Fruit fly (Drosophila melanogaster) whole organism, adult: ENCODE measurements around the gene CG6067.

Experiments used
- CG11617 ChIP-seq: fragments of 200-800 bp; sonication (Bioruptor generic); optimal IDR thresholded peaks from 2 replicates; lab custom pipeline; 2017; ENCODE audit warnings: mild to moderate bottlenecking, missing biosample characterization, missing genetic modification reagents, missing genetic modification characterization
- CG12768 ChIP-seq: fragments of 200-800 bp; sonication (Bioruptor generic); optimal IDR thresholded peaks from 2 replicates; lab custom pipeline; 2017; ENCODE audit warnings: missing biosample characterization, missing genetic modification characterization, mild to moderate bottlenecking, moderate library complexity, missing genetic modification reagents
- CG14711 ChIP-seq: fragments of 200-800 bp; sonication (Bioruptor generic); optimal IDR thresholded peaks from 2 replicates; lab custom pipeline; 2018; ENCODE audit warnings: missing biosample characterization, mild to moderate bottlenecking, missing genetic modification characterization, moderate library complexity
- CG1620 ChIP-seq: fragments of 200-800 bp; sonication (Bioruptor generic); optimal IDR thresholded peaks from 2 replicates; lab custom pipeline; 2016; ENCODE audit warnings: missing biosample characterization, missing genetic modification characterization
- CG33017 ChIP-seq: fragments of 200-800 bp; sonication (Bioruptor generic); optimal IDR thresholded peaks from 2 replicates; lab custom pipeline; 2018; ENCODE audit warnings: missing biosample characterization, mild to moderate bottlenecking, missing genetic modification characterization, moderate library complexity
- CG5204 ChIP-seq: fragments of 200-800 bp; sonication (Bioruptor generic); optimal IDR thresholded peaks from 2 replicates; lab custom pipeline; 2016; ENCODE audit warnings: missing biosample characterization, missing genetic modification characterization
- CG7045 ChIP-seq: fragments of 200-800 bp; sonication (Bioruptor generic); optimal IDR thresholded peaks from 2 replicates; lab custom pipeline; 2017; ENCODE audit warnings: missing biosample characterization, mild to moderate bottlenecking, missing genetic modification characterization
- CG7101 ChIP-seq: fragments of 200-800 bp; sonication (Bioruptor generic); optimal IDR thresholded peaks from 2 replicates; lab custom pipeline; 2018; ENCODE audit warnings: missing biosample characterization, mild to moderate bottlenecking, missing genetic modification characterization, moderate library complexity
- Clk ChIP-seq: fragments of 200-800 bp; sonication (Bioruptor generic); optimal IDR thresholded peaks from 2 replicates; lab custom pipeline; 2017; ENCODE audit warnings: missing biosample characterization, missing genetic modification characterization
- Crg-1 ChIP-seq: fragments of 200-800 bp; sonication (Bioruptor generic); optimal IDR thresholded peaks from 2 replicates; lab custom pipeline; 2016; ENCODE audit warnings: missing biosample characterization, missing genetic modification characterization
- Hr96 ChIP-seq: fragments of 200-800 bp; sonication (Bioruptor generic); optimal IDR thresholded peaks from 2 replicates; lab custom pipeline; 2016; ENCODE audit warnings: missing biosample characterization, missing genetic modification characterization
- Mnt ChIP-seq: fragments of 200-800 bp; sonication (Bioruptor generic); optimal IDR thresholded peaks from 2 replicates; lab custom pipeline; 2016; ENCODE audit warnings: missing biosample characterization, mild to moderate bottlenecking, missing genetic modification characterization
- bab1 ChIP-seq: fragments of 200-800 bp; sonication (Bioruptor generic); optimal IDR thresholded peaks from 3 replicates; lab custom pipeline; 2019; ENCODE audit warnings: missing biosample characterization, mild to moderate bottlenecking, missing genetic modification characterization, moderate library complexity
- cic ChIP-seq: fragments of 200-800 bp; sonication (Bioruptor generic); optimal IDR thresholded peaks from 2 replicates; lab custom pipeline; 2017; ENCODE audit warnings: missing biosample characterization, mild to moderate bottlenecking, missing genetic modification characterization, moderate library complexity
- cnc ChIP-seq, 2 experiments: fragments of >200 bp; optimal IDR thresholded peaks; 2 replicates each; lab custom pipeline; 2017
- kay ChIP-seq: fragments of 200-800 bp; sonication (Bioruptor generic); peaks from one replicate; lab custom pipeline; 2016; ENCODE audit warnings: missing biosample characterization, missing genetic modification characterization, borderline replicate concordance
- ovo ChIP-seq: fragments of 200-800 bp; sonication (Bioruptor generic); optimal IDR thresholded peaks from 2 replicates; lab custom pipeline; 2016; ENCODE audit warnings: missing biosample characterization, missing genetic modification characterization
- pad ChIP-seq: fragments of 200-800 bp; sonication (Bioruptor generic); optimal IDR thresholded peaks from 3 replicates; lab custom pipeline; 2017; ENCODE audit warnings: missing biosample characterization, missing genetic modification characterization, mild to moderate bottlenecking, moderate library complexity, missing genetic modification reagents
- tj ChIP-seq: fragments of 200-800 bp; sonication (Bioruptor generic); optimal IDR thresholded peaks from 3 replicates; lab custom pipeline; 2017; ENCODE audit warnings: missing biosample characterization, mild to moderate bottlenecking, missing genetic modification characterization, moderate library complexity
- toe ChIP-seq: fragments of 200-800 bp; sonication (Bioruptor generic); optimal IDR thresholded peaks from 2 replicates; lab custom pipeline; 2016; ENCODE audit warnings: missing biosample characterization, missing genetic modification characterization

Gene CG6067

dm6 chrX:5955207-5955679 is at the start of gene CG6067:
Gene CG6067, plus strand, starts transcription at chrX:5955629.
- TF ChIP-seq cnc (optimal IDR thresholded peaks at IDR 0.05; lab: Kevin White, UChicago) (no peak), bab1 (GFP tag; lab: Kevin White, UChicago) (no peak), CG33017 (tag; lab: Kevin White, UChicago) (no peak), CG7101 (tag; lab: Kevin White, UChicago) (no peak), tj (GFP tag; lab: Kevin White, UChicago) (no peak), CG14711 (no peak), CG11617 (GFP tag; lab: Kevin White, UChicago) (no peak), pad (no peak)

DNA sequence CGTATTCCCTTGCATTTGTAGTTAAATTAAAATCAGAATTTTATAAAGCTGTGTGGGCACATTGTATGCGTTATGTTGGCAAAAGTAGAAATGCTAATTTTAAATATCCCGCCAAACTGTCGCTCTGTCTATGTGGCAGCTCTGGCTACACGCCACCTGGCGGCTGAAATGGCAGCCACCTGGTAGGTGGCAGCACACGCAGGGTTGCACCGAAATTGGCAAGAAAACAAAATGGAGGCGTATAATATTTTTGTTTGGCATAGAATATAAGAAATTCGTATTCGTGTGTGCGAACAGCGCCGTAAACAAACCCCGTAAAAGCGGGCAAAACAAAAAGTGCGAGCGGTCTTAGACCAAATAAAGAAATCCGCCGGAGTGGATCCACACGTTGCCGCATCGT is 47.5 kb upstream of the CG6067 start, which contains the start of gene CG12236:
TSS of gene CG12236 (plus strand) at position 220 of the 400 bp plus-strand sequence.
- no peak for TF ChIP-seq kay (GFP tag; lab: Kevin White, UChicago)
- peak; percentile 64 for TF ChIP-seq Mnt (GFP tag; lab: Kevin White, UChicago)
- TF ChIP-seq CG11617 (GFP tag; lab: Kevin White, UChicago) = peak; percentile 63
- TF ChIP-seq tj (GFP tag; lab: Kevin White, UChicago) = peak; percentile 32
- peak; percentile 27 for TF ChIP-seq ovo
- TF ChIP-seq CG14711 = peak; percentile 63
- TF ChIP-seq Crg-1 (GFP tag; lab: Kevin White, UChicago) = peak; percentile 55
- peak; percentile 64 for TF ChIP-seq pad
- no peak for TF ChIP-seq Clk (GFP tag; lab: Kevin White, UChicago)
- peak; percentile 65 for TF ChIP-seq CG7101 (tag; lab: Kevin White, UChicago)
- TF ChIP-seq bab1 (GFP tag; lab: Kevin White, UChicago) = peak; percentile 85
- TF ChIP-seq CG1620 (GFP tag; lab: Kevin White, UChicago) = peak; percentile 82
- no peak for TF ChIP-seq Hr96 (GFP tag; lab: Kevin White, UChicago)
- no peak for TF ChIP-seq CG7045 (GFP tag; lab: Kevin White, UChicago)
- peak; percentile 16 for TF ChIP-seq cic
- TF ChIP-seq cnc (optimal IDR thresholded peaks at IDR 0.05; lab: Kevin White, UChicago) = no peak
- TF ChIP-seq toe (GFP tag; lab: Kevin White, UChicago) = no peak
- TF ChIP-seq CG12768 (GFP tag; lab: Kevin White, UChicago) = peak; percentile 50
- TF ChIP-seq CG33017 (tag; lab: Kevin White, UChicago) = no peak
- no peak for TF ChIP-seq CG5204 (GFP tag; lab: Kevin White, UChicago)

DNA sequence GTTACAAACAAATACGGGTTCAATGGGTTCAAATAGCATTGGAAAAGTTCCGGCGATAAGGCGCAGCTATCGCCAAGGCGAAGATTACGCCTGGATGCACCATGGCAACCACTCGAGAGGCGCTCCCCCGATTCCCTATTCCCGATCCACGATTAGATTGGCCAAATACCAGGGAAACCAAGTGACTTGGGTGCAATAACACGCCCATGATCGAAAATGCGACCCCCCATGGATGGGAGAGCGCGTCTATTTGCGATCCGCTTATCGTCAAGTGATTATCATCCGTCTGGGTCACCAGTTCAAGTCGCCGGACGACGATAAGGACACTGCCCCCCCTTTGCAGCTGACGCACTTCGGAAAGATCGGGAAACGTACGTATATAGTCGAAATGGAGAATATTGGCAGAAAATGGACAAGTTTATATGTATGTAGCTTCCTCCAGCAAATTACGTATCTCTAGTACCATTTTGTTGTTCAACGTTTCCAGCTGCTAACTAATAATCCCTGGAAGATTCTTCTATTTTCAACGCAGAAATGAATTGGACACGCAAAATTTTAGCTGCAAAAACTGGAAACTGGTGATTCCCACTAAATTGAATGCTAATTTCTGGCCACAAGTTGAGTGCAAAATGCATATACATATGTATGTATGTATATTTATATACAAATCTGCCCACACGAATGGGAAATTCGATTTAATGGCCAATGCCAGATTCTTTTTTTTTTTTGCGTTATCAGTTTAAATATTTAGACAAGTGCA is 40.3 kb upstream of the CG6067 start:
- TF ChIP-seq CG33017 (tag; lab: Kevin White, UChicago) = no peak
- TF ChIP-seq Crg-1 (GFP tag; lab: Kevin White, UChicago) = no peak
- no peak for TF ChIP-seq Hr96 (GFP tag; lab: Kevin White, UChicago)
- peak; percentile 61 for TF ChIP-seq cic
- no peak for TF ChIP-seq CG7101 (tag; lab: Kevin White, UChicago)
- no peak for TF ChIP-seq ovo
- no peak for TF ChIP-seq cnc (optimal IDR thresholded peaks at IDR 0.05; lab: Kevin White, UChicago)
- no peak for TF ChIP-seq CG11617 (GFP tag; lab: Kevin White, UChicago)
- no peak for TF ChIP-seq CG5204 (GFP tag; lab: Kevin White, UChicago)
- TF ChIP-seq Mnt (GFP tag; lab: Kevin White, UChicago) = no peak
- no peak for TF ChIP-seq CG7045 (GFP tag; lab: Kevin White, UChicago)
- TF ChIP-seq bab1 (GFP tag; lab: Kevin White, UChicago) = no peak
- no peak for TF ChIP-seq Clk (GFP tag; lab: Kevin White, UChicago)
- peak; percentile 7 for TF ChIP-seq tj (GFP tag; lab: Kevin White, UChicago)
- TF ChIP-seq toe (GFP tag; lab: Kevin White, UChicago) = no peak
- TF ChIP-seq CG1620 (GFP tag; lab: Kevin White, UChicago) = peak; percentile 2
- no peak for TF ChIP-seq kay (GFP tag; lab: Kevin White, UChicago)
- TF ChIP-seq CG12768 (GFP tag; lab: Kevin White, UChicago) = no peak
- TF ChIP-seq CG14711 = no peak
- TF ChIP-seq pad = no peak

DNA sequence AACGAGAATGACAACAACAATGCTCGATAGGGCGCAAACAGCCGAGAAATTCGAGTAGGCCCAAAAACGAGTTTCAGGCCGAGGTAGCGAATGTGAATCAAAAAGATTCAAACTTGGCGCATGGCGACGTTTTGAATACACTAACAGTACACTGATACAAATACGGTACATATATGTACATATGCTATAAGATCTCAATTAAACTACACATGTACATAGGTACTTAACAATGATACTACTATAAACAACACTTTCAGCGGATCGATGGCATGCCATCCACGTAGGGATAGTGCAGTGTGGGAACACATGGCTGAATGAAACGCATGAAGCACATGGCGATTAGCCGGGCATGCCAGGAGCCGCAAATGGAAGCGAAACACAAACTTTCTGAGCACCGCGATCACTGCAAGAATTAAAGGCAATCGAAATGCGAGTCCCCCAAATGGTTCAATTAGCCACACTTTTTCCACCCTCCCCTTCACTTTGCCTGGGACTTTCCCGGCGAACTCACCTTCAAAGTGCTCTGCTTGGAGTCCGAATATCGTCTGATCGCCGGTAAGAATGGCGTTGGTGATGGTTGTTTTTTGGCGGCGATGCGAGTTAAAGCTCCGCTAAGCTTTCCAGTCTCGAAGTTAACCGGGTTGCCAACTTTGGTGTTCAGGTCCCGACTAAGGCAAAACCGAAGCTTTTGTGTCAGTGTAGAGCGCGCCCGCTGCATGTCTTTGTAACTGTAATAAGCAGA is 39.5 kb upstream of the CG6067 start:
- no peak for TF ChIP-seq toe (GFP tag; lab: Kevin White, UChicago)
- peak; percentile 6 for TF ChIP-seq cic
- no peak for TF ChIP-seq ovo
- peak; percentile 88 for TF ChIP-seq Mnt (GFP tag; lab: Kevin White, UChicago)
- TF ChIP-seq CG33017 (tag; lab: Kevin White, UChicago) = no peak
- no peak for TF ChIP-seq CG7101 (tag; lab: Kevin White, UChicago)
- peak; percentile 40 for TF ChIP-seq CG14711
- peak; percentile 83 for TF ChIP-seq bab1 (GFP tag; lab: Kevin White, UChicago)
- TF ChIP-seq CG7045 (GFP tag; lab: Kevin White, UChicago) = no peak
- TF ChIP-seq kay (GFP tag; lab: Kevin White, UChicago) = no peak

- TF ChIP-seq Hr96 (GFP tag; lab: Kevin White, UChicago) = no peak
- no peak for TF ChIP-seq CG12768 (GFP tag; lab: Kevin White, UChicago)
- peak; percentile 56 for TF ChIP-seq Crg-1 (GFP tag; lab: Kevin White, UChicago)
- peak; percentile 20 for TF ChIP-seq pad
- TF ChIP-seq Mnt (GFP tag; lab: Kevin White, UChicago) = peak; percentile 21
- TF ChIP-seq ovo = no peak
- no peak for TF ChIP-seq CG11617 (GFP tag; lab: Kevin White, UChicago)
- TF ChIP-seq Clk (GFP tag; lab: Kevin White, UChicago) = no peak
- no peak for TF ChIP-seq tj (GFP tag; lab: Kevin White, UChicago)
- TF ChIP-seq cnc (optimal IDR thresholded peaks at IDR 0.05; lab: Kevin White, UChicago) = no peak
- no peak for TF ChIP-seq kay (GFP tag; lab: Kevin White, UChicago)
- TF ChIP-seq CG7101 (tag; lab: Kevin White, UChicago) = peak; percentile 47
- no peak for TF ChIP-seq toe (GFP tag; lab: Kevin White, UChicago)
- TF ChIP-seq CG5204 (GFP tag; lab: Kevin White, UChicago) = no peak
- TF ChIP-seq CG7045 (GFP tag; lab: Kevin White, UChicago) = no peak
- TF ChIP-seq CG1620 (GFP tag; lab: Kevin White, UChicago) = peak; percentile 40
- peak; percentile 23 for TF ChIP-seq cic
- peak; percentile 52 for TF ChIP-seq bab1 (GFP tag; lab: Kevin White, UChicago)
- no peak for TF ChIP-seq CG33017 (tag; lab: Kevin White, UChicago)
Measured at dm6 chrX:5916494-5917309, 38.7 kb upstream of the CG6067 start, which contains the start of the genes Shmt and CG3726. Gene Shmt, minus strand, starts transcription at chrX:5916797. Gene CG3726, plus strand, starts transcription at chrX:5917097.
